Fruit fly (Drosophila melanogaster): ENCODE measurements around the gene CG14506.

The CG14506 gene

dm6 chr3R:29282939-29283616 is 13.9 kb downstream of the CG14506 start:
- peak; percentile 25 for TF ChIP-seq CG10431 (GFP tag; optimal IDR thresholded peaks at IDR 0.05)
- peak; percentile 9 for TF ChIP-seq sens (GFP tag)
- no peak for TF ChIP-seq Side (GFP tag; optimal IDR thresholded peaks at IDR 0.05)
- TF ChIP-seq cg (GFP tag; optimal IDR thresholded peaks at IDR 0.05) = peak; percentile 41
- peak; percentile 52 for TF ChIP-seq corto (GFP tag; optimal IDR thresholded peaks at IDR 0.05)
- no peak for TF ChIP-seq Bteb2 (GFP tag; optimal IDR thresholded peaks at IDR 0.05)

- TF ChIP-seq CG13424 (tag; optimal IDR thresholded peaks at IDR 0.05) (no peak), phol (tag; optimal IDR thresholded peaks at IDR 0.05) (peak; percentile 2), eve (GFP tag; optimal IDR thresholded peaks at IDR 0.05) (peak in 1 of 2 experiments; percentile 23), CG32767 (GFP tag; IDR thresholded peaks at IDR 0.05) (peak; percentile 42; the same call in 1 of the 2 replicates), CG2199 (GFP tag; IDR thresholded peaks at IDR 0.05) (0 out of 3 replicates have a peak, but pooled peaks have one; percentile 70), CG10979 (tag; optimal IDR thresholded peaks at IDR 0.05) (peak; percentile 5), exex (tag; optimal IDR thresholded peaks at IDR 0.05) (no peak), cg (GFP tag; optimal IDR thresholded peaks at IDR 0.05) (peak; percentile 36), CG8478 (optimal IDR thresholded peaks at IDR 0.05) (peak; percentile 43), kni (GFP tag; optimal IDR thresholded peaks at IDR 0.05) (peak; percentile 63), CG2678 (tag; optimal IDR thresholded peaks at IDR 0.05) (peak; percentile 1), CG33557 (GFP tag; optimal IDR thresholded peaks at IDR 0.05) (peak; percentile 18), CG1603 (tag; optimal IDR thresholded peaks at IDR 0.05) (peak; percentile 21), CkIIα-i1 (GFP tag; IDR thresholded peaks at IDR 0.05) (no peak), CG15601 (tag; optimal IDR thresholded peaks at IDR 0.05) (peak; percentile 12), Side (GFP tag; optimal IDR thresholded peaks at IDR 0.05) (no peak), CG10431 (GFP tag; optimal IDR thresholded peaks at IDR 0.05) (no peak), CG4707 (GFP tag; optimal IDR thresholded peaks at IDR 0.05) (no peak), crc (GFP tag; optimal IDR thresholded peaks at IDR 0.05) (no peak), gem (tag; optimal IDR thresholded peaks at IDR 0.05) (peak; percentile 5), Blimp-1 (GFP tag; optimal IDR thresholded peaks at IDR 0.05) (peak; percentile 43), nom (GFP tag; optimal IDR thresholded peaks at IDR 0.05) (peak; percentile 9), CG17829 (tag; optimal IDR thresholded peaks at IDR 0.05) (peak; percentile 28), bsh (GFP tag; optimal IDR thresholded peaks at IDR 0.05) (peak; percentile 49 to 79), maf-S (GFP tag; optimal IDR thresholded peaks at IDR 0.05) (no peak), Drgx (GFP tag; IDR thresholded peaks at IDR 0.05) (peak; percentile 18; the same call in 1 of the 2 replicates), dmrt11E (tag; optimal IDR thresholded peaks at IDR 0.05) (peak; percentile 34), CG2712 (tag; optimal IDR thresholded peaks at IDR 0.05) (peak; percentile 28), sens (GFP tag) (peak; percentile 64), CG18262 (tag; optimal IDR thresholded peaks at IDR 0.05) (peak; percentile 32), lola (GFP tag; optimal IDR thresholded peaks at IDR 0.05) (peak in 1 of 3 experiments; percentile 20)
Observed at dm6 chr3R:29280633-29281572, 16.1 kb downstream of the CG14506 start.

Measured in whole organism, embryonic.